Worm (Caenorhabditis elegans): ENCODE data around the gene prx-5.

Gene prx-5

ce11 chrII:8707024-8707423 is 2.4 kb downstream of the prx-5 start, which contains the start of gene cup-16:
cup-16 (plus strand) TSS chrII:8707155.
- no peak for TF ChIP-seq ceh-9 (tag; optimal IDR thresholded peaks at IDR 0.05)
- no peak for TF ChIP-seq pag-3 (tag; optimal IDR thresholded peaks at IDR 0.05; ENCODE audit: borderline replicate concordance)
- no peak for TF ChIP-seq ceh-14 (tag; optimal IDR thresholded peaks at IDR 0.05)
- TF ChIP-seq tbx-7 (tag; optimal IDR thresholded peaks at IDR 0.05), result no peak
- no peak for TF ChIP-seq ceh-30 (tag; optimal IDR thresholded peaks at IDR 0.05)
- TF ChIP-seq ceh-31 (tag; optimal IDR thresholded peaks at IDR 0.05), result no peak
- no peak for TF ChIP-seq T23F11.4 (GFP tag; optimal IDR thresholded peaks at IDR 0.05)
- TF ChIP-seq ceh-19 (GFP tag; optimal IDR thresholded peaks at IDR 0.05), result no peak
- no peak for TF ChIP-seq ceh-22 (tag; optimal IDR thresholded peaks at IDR 0.05)
- no peak for TF ChIP-seq C38D4.7 (GFP tag; optimal IDR thresholded peaks at IDR 0.05)
- TF ChIP-seq ceh-2 (tag; optimal IDR thresholded peaks at IDR 0.05), result no peak
- no peak for TF ChIP-seq hlh-30 (tag; optimal IDR thresholded peaks at IDR 0.05; ENCODE audit: insufficient read depth)
- TF ChIP-seq fkh-10 (GFP tag; optimal IDR thresholded peaks at IDR 0.05), result no peak
- TF ChIP-seq rnt-1 (tag; optimal IDR thresholded peaks at IDR 0.05), result no peak
- no peak for TF ChIP-seq elt-4 (tag; optimal IDR thresholded peaks at IDR 0.05)
- no peak for TF ChIP-seq unc-42 (tag; optimal IDR thresholded peaks at IDR 0.05)

- TF ChIP-seq pqm-1 (tag; optimal IDR thresholded peaks at IDR 0.05) (no peak), odd-2 (tag; optimal IDR thresholded peaks at IDR 0.05) (no peak), ceh-24 (tag; optimal IDR thresholded peaks at IDR 0.05) (no peak), unc-42 (tag; optimal IDR thresholded peaks at IDR 0.05) (no peak), T23F11.4 (GFP tag; optimal IDR thresholded peaks at IDR 0.05) (no peak), sox-2 (GFP tag; IDR thresholded peaks at IDR 0.05) (no peak), pha-2 (tag; optimal IDR thresholded peaks at IDR 0.05) (no peak), dve-1 (tag; optimal IDR thresholded peaks at IDR 0.05) (no peak), ahr-1 (tag; optimal IDR thresholded peaks at IDR 0.05) (no peak), nfya-1 (tag; optimal IDR thresholded peaks at IDR 0.05) (no peak), pros-1 (tag; optimal IDR thresholded peaks at IDR 0.05) (no peak), nhr-232 (tag; optimal IDR thresholded peaks at IDR 0.05) (no peak), eyg-1 (tag; optimal IDR thresholded peaks at IDR 0.05) (no peak), K09A11.1 (tag; optimal IDR thresholded peaks at IDR 0.05; ENCODE audit: insufficient read depth) (no peak), hlh-6 (tag; optimal IDR thresholded peaks at IDR 0.05) (no peak), elt-2 (tag; optimal IDR thresholded peaks at IDR 0.05) (no peak), fkh-10 (GFP tag; optimal IDR thresholded peaks at IDR 0.05) (no peak)
These were observed 5.7 kb downstream of the prx-5 start, which contains the start of gene srg-15 for ce11 chrII:8710317-8710716. srg-15 (minus strand) TSS chrII:8710417.

- TF ChIP-seq lim-6 (tag; optimal IDR thresholded peaks at IDR 0.05) (no peak), hlh-8 (tag; optimal IDR thresholded peaks at IDR 0.05) (no peak), sox-4 (tag; optimal IDR thresholded peaks at IDR 0.05) (no peak), rnt-1 (tag; optimal IDR thresholded peaks at IDR 0.05) (no peak), elt-2 (tag; optimal IDR thresholded peaks at IDR 0.05) (no peak), pag-3 (tag; optimal IDR thresholded peaks at IDR 0.05; ENCODE audit: borderline replicate concordance) (no peak), mec-3 (tag; optimal IDR thresholded peaks at IDR 0.05; ENCODE audit: borderline replicate concordance) (no peak), ref-2 (tag; optimal IDR thresholded peaks at IDR 0.05) (no peak), zip-5 (tag; optimal IDR thresholded peaks at IDR 0.05) (no peak), K02D7.2 (tag; optimal IDR thresholded peaks at IDR 0.05) (no peak), fax-1 (tag; optimal IDR thresholded peaks at IDR 0.05) (no peak), ceh-24 (tag; optimal IDR thresholded peaks at IDR 0.05) (no peak), gmeb-2 (tag; optimal IDR thresholded peaks at IDR 0.05) (no peak), nhr-232 (tag; optimal IDR thresholded peaks at IDR 0.05) (no peak), madf-2 (tag; optimal IDR thresholded peaks at IDR 0.05) (no peak), unc-3 (GFP tag; conservative IDR thresholded peaks at IDR 0.05) (no peak), unc-3 (tag; optimal IDR thresholded peaks at IDR 0.05) (no peak)
These were observed 10.4 kb downstream of the prx-5 start, which contains the start of the genes rab-21 and T01B7.13 for ce11 chrII:8714913-8715447. rab-21 (minus strand) TSS chrII:8715013. T01B7.13 (plus strand) TSS chrII:8715397.

Measured in whole organism, late embryonic.